Worm (Caenorhabditis elegans) whole organism, mixed stage, embryonic: ENCODE measurements around the gene gpa-12.

Source experiments
- M03D4.4 ChIP-seq: sonication (generic microtip); optimal IDR thresholded peaks from 2 replicates; lab custom pipeline; 2017; ENCODE audit warnings: mild to moderate bottlenecking, missing genetic modification characterization, missing compliant biosample characterization
- blmp-1 ChIP-seq: fragments of 150-350 bp; optimal IDR thresholded peaks from 2 replicates; lab custom pipeline; 2014; ENCODE audit warnings: missing biosample characterization, missing genetic modification characterization
- cnd-1 ChIP-seq: fragments of 200-800 bp; sonication (Bioruptor generic); optimal IDR thresholded peaks from 2 replicates; lab custom pipeline; 2018; ENCODE audit warnings: mild to moderate bottlenecking, missing genetic modification characterization, missing compliant biosample characterization
- elt-1 ChIP-seq: sonication (generic microtip); optimal IDR thresholded peaks from 2 replicates; lab custom pipeline; 2017; ENCODE audit warnings: missing genetic modification characterization, mild to moderate bottlenecking, missing compliant biosample characterization, antibody characterized with exemption, moderate library complexity, borderline replicate concordance; ENCODE audit not compliant: insufficient read depth
- elt-3 ChIP-seq: fragments of 150-350 bp; optimal IDR thresholded peaks from 2 replicates; lab custom pipeline; 2014; ENCODE audit warnings: missing biosample characterization, missing genetic modification characterization
- ham-2 ChIP-seq: fragments of 200-800 bp; sonication (Bioruptor generic); optimal IDR thresholded peaks from 2 replicates; lab custom pipeline; 2018; ENCODE audit warnings: mild to moderate bottlenecking, missing genetic modification characterization, missing compliant biosample characterization
- lin-13 ChIP-seq: fragments of 150-350 bp; optimal IDR thresholded peaks from 2 replicates; lab custom pipeline; 2014; ENCODE audit warnings: missing biosample characterization, missing genetic modification characterization
- nhr-2 ChIP-seq: fragments of 150-350 bp; optimal IDR thresholded peaks from 2 replicates; lab custom pipeline; 2014; ENCODE audit warnings: missing biosample characterization, missing genetic modification characterization
- nhr-237 ChIP-seq: fragments of 150-350 bp; optimal IDR thresholded peaks from 2 replicates; lab custom pipeline; 2014; ENCODE audit warnings: missing biosample characterization, missing genetic modification characterization
- nhr-76 ChIP-seq: sonication (generic microtip); optimal IDR thresholded peaks from 2 replicates; lab custom pipeline; 2017; ENCODE audit warnings: missing biosample characterization, missing genetic modification characterization
- pha-4 ChIP-seq: fragments of 150-350 bp; optimal IDR thresholded peaks from 2 replicates; lab custom pipeline; 2018; ENCODE audit warnings: missing biosample characterization, missing genetic modification reagents, missing genetic modification characterization
- unc-39 ChIP-seq: fragments of 150-350 bp; optimal IDR thresholded peaks from 2 replicates; lab custom pipeline; 2014; ENCODE audit warnings: missing biosample characterization, missing genetic modification characterization
- unc-62 ChIP-seq: fragments of 150-350 bp; optimal IDR thresholded peaks from 2 replicates; lab custom pipeline; 2014; ENCODE audit warnings: missing biosample characterization, missing genetic modification reagents, missing genetic modification characterization

DNA sequence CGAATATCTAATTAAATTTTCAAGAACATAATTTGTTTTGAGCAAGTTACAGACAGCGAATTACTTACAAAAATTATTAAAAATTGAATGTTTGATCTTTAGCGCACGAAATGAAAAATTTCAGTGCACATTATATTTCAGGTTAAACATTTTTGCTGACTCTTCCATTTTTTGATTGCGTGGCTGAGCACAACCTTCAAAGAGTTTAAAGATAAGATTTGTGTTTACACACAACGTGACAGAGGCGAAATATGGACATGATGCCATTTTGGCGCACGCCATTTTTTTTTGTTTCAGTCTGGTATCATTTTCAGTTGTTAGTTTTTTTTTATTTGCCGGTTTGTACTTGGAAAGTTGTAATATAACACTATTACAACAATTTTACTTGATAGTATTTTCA is 30.7 kb upstream of the gpa-12 start:
- TF ChIP-seq unc-62 (GFP tag; lab: Kevin White, UChicago) (no peak), elt-3 (tag; lab: Kevin White, UChicago) (no peak), pha-4 (tag; lab: Kevin White, UChicago) (no peak), blmp-1 (tag; lab: Kevin White, UChicago) (no peak), nhr-237 (tag; lab: Kevin White, UChicago) (no peak), unc-39 (tag; lab: Kevin White, UChicago) (no peak), M03D4.4 (tag; lab: Kevin White, UChicago) (no peak), nhr-76 (no peak), elt-1 (no peak), cnd-1 (tag; lab: Kevin White, UChicago) (no peak), nhr-2 (tag; lab: Kevin White, UChicago) (no peak), ham-2 (no peak), lin-13 (tag; lab: Kevin White, UChicago) (no peak)
